Worm (Caenorhabditis elegans) whole organism, L2 larva: Measurements from ENCODE around the gene F31F7.2.

ENCODE experiments used
- C34F6.9 ChIP-seq: fragments of 150-350 bp; optimal IDR thresholded peaks from 2 replicates; lab custom pipeline; 2014; ENCODE audit warnings: missing biosample characterization, missing genetic modification characterization
- ama-1 ChIP-seq: fragments of 150-350 bp; optimal IDR thresholded peaks from 2 replicates; lab custom pipeline; 2018; ENCODE audit warnings: inconsistent platforms
- nhr-23 ChIP-seq: fragments of 150-350 bp; optimal IDR thresholded peaks from 2 replicates; lab custom pipeline; 2014; ENCODE audit warnings: missing biosample characterization, missing genetic modification reagents, missing genetic modification characterization

DNA sequence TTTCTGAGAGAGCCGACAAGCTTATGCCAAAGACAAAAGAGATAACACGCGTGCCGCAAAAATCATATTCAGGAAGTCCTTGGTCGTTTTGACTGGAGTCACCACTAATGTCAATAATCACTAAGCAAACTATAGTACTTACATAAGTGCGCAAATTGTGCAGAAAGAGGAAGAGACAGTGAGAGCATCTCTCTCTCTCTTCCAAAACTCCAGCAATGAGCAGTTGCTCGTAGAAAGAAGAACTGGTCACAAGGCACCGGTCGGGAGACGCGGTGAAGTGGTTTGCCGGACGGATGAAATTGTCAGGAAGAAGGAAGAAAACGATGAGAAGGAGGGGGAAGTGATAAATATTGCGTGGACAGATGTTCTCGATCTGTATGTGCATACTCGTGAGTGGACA is 555 bp upstream of the F31F7.2 start:
- TF ChIP-seq C34F6.9 (tag; lab: Kevin White, UChicago) (peak; percentile 16), nhr-23 (tag; lab: Kevin White, UChicago) (no peak), ama-1 (lab: Kevin White, UChicago) (no peak)
